Worm (Caenorhabditis elegans) whole organism, L2 larva: ENCODE data around the gene F38A6.4.

Experiments used
- C34F6.9 ChIP-seq: fragments of 150-350 bp; optimal IDR thresholded peaks from 2 replicates; lab custom pipeline; 2014; ENCODE audit warnings: missing biosample characterization, missing genetic modification characterization
- F13H6.1 ChIP-seq: sonication (generic microtip); optimal IDR thresholded peaks from 2 replicates; lab custom pipeline; 2016; ENCODE audit warnings: missing genetic modification characterization, missing compliant biosample characterization
- R02D3.7 ChIP-seq: fragments of 150-350 bp; optimal IDR thresholded peaks from 2 replicates; lab custom pipeline; 2014; ENCODE audit warnings: missing biosample characterization, missing genetic modification characterization
- Y55F3AM.14 ChIP-seq: fragments of 200-800 bp; sonication (Bioruptor generic); optimal IDR thresholded peaks from 2 replicates; lab custom pipeline; 2018; ENCODE audit warnings: mild to moderate bottlenecking, missing genetic modification characterization, missing compliant biosample characterization
- ZK546.5 ChIP-seq: sonication (generic microtip); optimal IDR thresholded peaks from 2 replicates; lab custom pipeline; 2017; ENCODE audit warnings: missing biosample characterization, missing genetic modification characterization
- alr-1 ChIP-seq: fragments of 150-350 bp; optimal IDR thresholded peaks from 2 replicates; lab custom pipeline; 2014; ENCODE audit warnings: missing biosample characterization, missing genetic modification characterization
- aly-2 ChIP-seq: fragments of 150-350 bp; optimal IDR thresholded peaks from 2 replicates; lab custom pipeline; 2014; ENCODE audit warnings: missing biosample characterization, missing genetic modification characterization
- ama-1 ChIP-seq: fragments of 150-350 bp; optimal IDR thresholded peaks from 2 replicates; lab custom pipeline; 2018; ENCODE audit warnings: inconsistent platforms
- blmp-1 ChIP-seq: sonication (generic microtip); optimal IDR thresholded peaks from 2 replicates; lab custom pipeline; 2017; ENCODE audit warnings: missing genetic modification characterization, mild to moderate bottlenecking, missing compliant biosample characterization, antibody characterized with exemption, moderate library complexity; ENCODE audit not compliant: insufficient read depth
- ceh-82 ChIP-seq: fragments of 150-350 bp; optimal IDR thresholded peaks from 2 replicates; lab custom pipeline; 2014; ENCODE audit warnings: missing biosample characterization, missing genetic modification characterization
- crh-2 ChIP-seq: sonication (generic microtip); optimal IDR thresholded peaks from 2 replicates; lab custom pipeline; 2017; ENCODE audit warnings: missing biosample characterization, missing genetic modification characterization
- dmd-4 ChIP-seq: sonication (generic microtip); optimal IDR thresholded peaks from 2 replicates; lab custom pipeline; 2017; ENCODE audit warnings: missing biosample characterization, missing genetic modification characterization
- egl-27 ChIP-seq: sonication (generic microtip); optimal IDR thresholded peaks from 3 replicates; lab custom pipeline; 2017; ENCODE audit warnings: missing biosample characterization, missing genetic modification reagents, missing genetic modification characterization
- elt-3 ChIP-seq: sonication (generic microtip); optimal IDR thresholded peaks from 2 replicates; lab custom pipeline; 2017; ENCODE audit warnings: missing biosample characterization, missing genetic modification characterization
- fos-1 ChIP-seq: fragments of 150-350 bp; optimal IDR thresholded peaks from 2 replicates; lab custom pipeline; 2014; ENCODE audit warnings: missing biosample characterization, missing genetic modification characterization
- lin-13 ChIP-seq: fragments of 150-350 bp; optimal IDR thresholded peaks from 2 replicates; lab custom pipeline; 2014; ENCODE audit warnings: missing biosample characterization, missing genetic modification reagents, missing genetic modification characterization
- lin-39 ChIP-seq: fragments of 150-350 bp; optimal IDR thresholded peaks from 2 replicates; lab custom pipeline; 2014; ENCODE audit warnings: missing biosample characterization, missing genetic modification reagents, missing genetic modification characterization
- lsy-2 ChIP-seq, 2 experiments: fragments of 150-350 bp in 1 of 2; sonication (generic microtip) in 1 of 2; optimal IDR thresholded peaks; 2 replicates each; lab custom pipeline; 2014 to 2017; ENCODE audit warnings: missing biosample characterization in 2 of 2, missing genetic modification characterization in 2 of 2
- mbf-1 ChIP-seq: sonication (generic microtip); optimal IDR thresholded peaks from 2 replicates; lab custom pipeline; 2017; ENCODE audit warnings: missing biosample characterization, missing genetic modification characterization
- mdl-1 ChIP-seq, 2 experiments: fragments of 150-350 bp in 1 of 2; sonication (generic microtip) in 1 of 2; optimal IDR thresholded peaks; 2 replicates each; lab custom pipeline; 2017; ENCODE audit warnings: missing biosample characterization in 2 of 2, missing genetic modification characterization in 2 of 2
- nhr-10 ChIP-seq: sonication (generic microtip); optimal IDR thresholded peaks from 2 replicates; lab custom pipeline; 2017; ENCODE audit warnings: missing biosample characterization, missing genetic modification characterization
- nhr-11 ChIP-seq: fragments of 150-350 bp; optimal IDR thresholded peaks from 2 replicates; lab custom pipeline; 2014; ENCODE audit warnings: missing biosample characterization, missing genetic modification characterization
- nhr-12 ChIP-seq: fragments of 150-350 bp; optimal IDR thresholded peaks from 2 replicates; lab custom pipeline; 2014; ENCODE audit warnings: missing biosample characterization, missing genetic modification characterization
- nhr-129 ChIP-seq: fragments of 150-350 bp; optimal IDR thresholded peaks from 2 replicates; lab custom pipeline; 2014; ENCODE audit warnings: missing biosample characterization, missing genetic modification characterization
- nhr-23 ChIP-seq: fragments of 150-350 bp; optimal IDR thresholded peaks from 2 replicates; lab custom pipeline; 2014; ENCODE audit warnings: missing biosample characterization, missing genetic modification reagents, missing genetic modification characterization
- nhr-237 ChIP-seq: fragments of 150-350 bp; optimal IDR thresholded peaks from 2 replicates; lab custom pipeline; 2014; ENCODE audit warnings: missing biosample characterization, missing genetic modification characterization
- nhr-77 ChIP-seq: fragments of 150-350 bp; optimal IDR thresholded peaks from 2 replicates; lab custom pipeline; 2014; ENCODE audit warnings: missing biosample characterization, missing genetic modification characterization
- peb-1 ChIP-seq: fragments of 150-350 bp; optimal IDR thresholded peaks from 2 replicates; lab custom pipeline; 2014; ENCODE audit warnings: missing biosample characterization, missing genetic modification characterization
- sma-9 ChIP-seq, 2 experiments: fragments of 150-350 bp in 1 of 2; sonication (generic microtip) in 1 of 2; optimal IDR thresholded peaks; 2 replicates each; lab custom pipeline; 2014 to 2016; ENCODE audit warnings: missing genetic modification characterization in 2 of 2, mild to moderate bottlenecking in 1 of 2, missing biosample characterization in 1 of 2, missing compliant biosample characterization in 1 of 2, missing genetic modification reagents in 1 of 2, moderate library complexity in 1 of 2
- snpc-4 ChIP-seq: fragments of 150-350 bp; optimal IDR thresholded peaks from 2 replicates; lab custom pipeline; 2014; ENCODE audit warnings: missing biosample characterization, missing genetic modification characterization
- unc-39 ChIP-seq: fragments of 150-350 bp; optimal IDR thresholded peaks from 2 replicates; lab custom pipeline; 2014; ENCODE audit warnings: missing biosample characterization, missing genetic modification characterization
- unc-55 ChIP-seq: fragments of 150-350 bp; sonication (generic microtip); optimal IDR thresholded peaks from 3 replicates; lab custom pipeline; 2014; ENCODE audit warnings: missing biosample characterization, missing genetic modification reagents, missing genetic modification characterization
- unc-62 ChIP-seq: fragments of 150-350 bp; optimal IDR thresholded peaks from 2 replicates; lab custom pipeline; 2014; ENCODE audit warnings: missing biosample characterization, missing genetic modification reagents, missing genetic modification characterization
- zag-1 ChIP-seq: fragments of 150-350 bp; optimal IDR thresholded peaks from 2 replicates; lab custom pipeline; 2014; ENCODE audit warnings: missing biosample characterization, missing genetic modification characterization
- ztf-1 ChIP-seq: fragments of 200-800 bp; sonication (Bioruptor generic); conservative IDR thresholded peaks from 2 replicates; pipeline ENCODE4 v1.3.6; 2022; ENCODE audit warnings: missing genetic modification characterization, missing compliant biosample characterization
- ztf-11 ChIP-seq: sonication (generic microtip); optimal IDR thresholded peaks from 2 replicates; lab custom pipeline; 2017; ENCODE audit warnings: missing biosample characterization, missing genetic modification characterization
- ztf-4 ChIP-seq: fragments of 150-350 bp; optimal IDR thresholded peaks from 2 replicates; lab custom pipeline; 2014; ENCODE audit warnings: missing biosample characterization, missing genetic modification characterization

Gene F38A6.4

ce11 chrV:20775269-20775668 is at the start of gene F38A6.4:
TSS of gene F38A6.4 (minus strand) at chrV:20775369.
- no peak for TF ChIP-seq fos-1
- no peak for TF ChIP-seq Y55F3AM.14
- no peak for TF ChIP-seq crh-2
- TF ChIP-seq unc-55: no peak
- no peak for TF ChIP-seq R02D3.7 (tag; lab: Kevin White, UChicago)
- TF ChIP-seq lsy-2 (tag; optimal IDR thresholded peaks at IDR 0.05; lab: Kevin White, UChicago): no peak
- no peak for TF ChIP-seq unc-62
- no peak for TF ChIP-seq nhr-10 (tag; lab: Kevin White, UChicago)
- TF ChIP-seq unc-39 (tag; lab: Kevin White, UChicago): no peak

DNA sequence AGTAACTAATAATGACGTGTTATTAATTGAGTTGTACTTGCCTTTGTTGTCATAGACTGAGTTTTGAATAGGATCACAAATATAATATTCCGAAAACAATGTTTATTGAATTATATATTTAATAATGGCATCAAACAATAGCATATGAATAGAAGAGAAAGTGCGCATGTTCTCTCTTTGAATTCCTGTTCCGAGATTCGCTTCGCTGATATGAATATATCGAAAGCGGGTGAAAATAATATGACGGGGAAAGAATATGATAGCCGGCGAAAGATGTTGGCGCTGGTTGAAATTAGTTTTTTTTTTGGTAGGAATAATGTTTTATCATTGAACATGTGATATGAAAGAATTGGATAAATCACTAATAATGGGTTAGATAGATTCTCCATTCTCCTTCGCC is 44.9 kb upstream of the F38A6.4 start, which contains the start of gene T03D8.6:
Gene T03D8.6, minus strand, starts transcription at position 298 of the 400 bp plus-strand sequence.
- TF ChIP-seq lin-13 (no peak), nhr-77 (tag; lab: Kevin White, UChicago) (no peak), crh-2 (no peak), ztf-4 (tag; lab: Kevin White, UChicago) (no peak), elt-3 (no peak), blmp-1 (tag; lab: Kevin White, UChicago) (no peak), mdl-1 (tag; optimal IDR thresholded peaks at IDR 0.05; lab: Kevin White, UChicago) (no peak), lsy-2 (tag; optimal IDR thresholded peaks at IDR 0.05; lab: Kevin White, UChicago) (no peak), dmd-4 (tag; lab: Kevin White, UChicago) (no peak), ama-1 (lab: Kevin White, UChicago) (no peak), nhr-12 (no peak), snpc-4 (tag; lab: Kevin White, UChicago) (no peak), C34F6.9 (tag; lab: Kevin White, UChicago) (no peak), nhr-11 (tag; lab: Kevin White, UChicago) (no peak)

ce11 chrV:20815842-20816241 is 40.7 kb upstream of the F38A6.4 start, which contains the start of gene sshk-1:
TSS of gene sshk-1 (plus strand) at chrV:20816142.
- TF ChIP-seq mbf-1 (tag; lab: Kevin White, UChicago): no peak
- TF ChIP-seq nhr-11 (tag; lab: Kevin White, UChicago): no peak
- TF ChIP-seq nhr-23: no peak
- no peak for TF ChIP-seq unc-39 (tag; lab: Kevin White, UChicago)
- TF ChIP-seq nhr-10 (tag; lab: Kevin White, UChicago): no peak
- no peak for TF ChIP-seq ztf-4 (tag; lab: Kevin White, UChicago)
- TF ChIP-seq C34F6.9 (tag; lab: Kevin White, UChicago): no peak
- no peak for TF ChIP-seq mdl-1 (tag; optimal IDR thresholded peaks at IDR 0.05; lab: Kevin White, UChicago)
- no peak for TF ChIP-seq aly-2 (tag; lab: Kevin White, UChicago)
- no peak for TF ChIP-seq unc-62
- no peak for TF ChIP-seq nhr-77 (tag; lab: Kevin White, UChicago)
- no peak for TF ChIP-seq blmp-1 (tag; lab: Kevin White, UChicago)
- TF ChIP-seq lin-39 (tag; lab: Kevin White, UChicago): no peak
- no peak for TF ChIP-seq nhr-237 (tag; lab: Kevin White, UChicago)
- TF ChIP-seq F13H6.1 (tag; lab: Kevin White, UChicago): no peak
- no peak for TF ChIP-seq ztf-1
- TF ChIP-seq nhr-129 (tag; lab: Kevin White, UChicago): no peak
- TF ChIP-seq zag-1 (tag; lab: Kevin White, UChicago): no peak
- TF ChIP-seq R02D3.7 (tag; lab: Kevin White, UChicago): no peak
- TF ChIP-seq, all 48 proteins: peak for 0

DNA sequence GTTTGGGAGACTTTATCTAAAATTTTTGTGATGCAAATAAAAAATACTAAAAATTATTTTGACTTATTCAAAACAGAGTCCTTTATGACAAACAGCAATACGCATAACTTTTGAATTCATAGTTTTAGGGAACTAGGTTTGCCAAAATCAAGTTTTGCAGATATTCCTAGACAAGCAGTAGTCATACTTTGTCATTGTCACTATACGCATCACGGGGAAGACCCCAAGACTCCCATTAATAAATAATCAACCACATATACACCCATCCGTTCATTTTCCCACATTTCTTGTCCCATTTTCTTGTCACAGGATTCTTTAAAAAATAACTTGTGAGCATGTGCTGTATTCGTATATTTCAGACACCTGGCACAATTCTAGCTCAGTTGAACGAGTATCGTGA is 39.3 kb upstream of the F38A6.4 start, which contains the start of gene Y44A6D.7:
Gene Y44A6D.7, plus strand, starts transcription at position 301 of the 400 bp plus-strand sequence.
- no peak for TF ChIP-seq dmd-4 (tag; lab: Kevin White, UChicago)
- TF ChIP-seq unc-55: peak; percentile 39
- TF ChIP-seq zag-1 (tag; lab: Kevin White, UChicago): no peak
- no peak for TF ChIP-seq crh-2
- TF ChIP-seq, all 48 proteins: peak for 1

- no peak for TF ChIP-seq zag-1 (tag; lab: Kevin White, UChicago)
- TF ChIP-seq egl-27 (tag; lab: Kevin White, UChicago): no peak
- no peak for TF ChIP-seq peb-1
- TF ChIP-seq F13H6.1 (tag; lab: Kevin White, UChicago): no peak
- no peak for TF ChIP-seq nhr-12
- TF ChIP-seq alr-1: no peak
- TF ChIP-seq crh-2: no peak
- no peak for TF ChIP-seq unc-55
- no peak for TF ChIP-seq sma-9 (GFP tag; optimal IDR thresholded peaks at IDR 0.05; lab: Kevin White, UChicago)
- TF ChIP-seq sma-9 (tag; optimal IDR thresholded peaks at IDR 0.05; lab: Kevin White, UChicago): no peak
- TF ChIP-seq mdl-1 (tag; optimal IDR thresholded peaks at IDR 0.05; lab: Kevin White, UChicago): no peak
- TF ChIP-seq nhr-10 (tag; lab: Kevin White, UChicago): no peak
- TF ChIP-seq fos-1: no peak
- no peak for TF ChIP-seq snpc-4 (tag; lab: Kevin White, UChicago)
- no peak for TF ChIP-seq ztf-11 (tag; lab: Kevin White, UChicago)
- no peak for TF ChIP-seq ceh-82 (tag; lab: Kevin White, UChicago)
- TF ChIP-seq ZK546.5 (tag; lab: Kevin White, UChicago): no peak
These were observed 38.5 kb upstream of the F38A6.4 start for ce11 chrV:20813646-20814045.
